Fruit fly (Drosophila melanogaster) whole organism, wandering third instar larva: ENCODE measurements around the gene Ada3.

Source experiments
- Abd-B ChIP-seq: fragments of >200 bp; optimal IDR thresholded peaks from 2 replicates; lab custom pipeline; 2017; ENCODE audit warnings: missing biosample characterization, missing genetic modification characterization
- CG32264 ChIP-seq: fragments of 200-800 bp; sonication (Bioruptor generic); optimal IDR thresholded peaks from 2 replicates; lab custom pipeline; 2016; ENCODE audit warnings: missing biosample characterization, missing genetic modification characterization
- CG9705 ChIP-seq: fragments of 200-800 bp; sonication (Bioruptor generic); optimal IDR thresholded peaks from 2 replicates; lab custom pipeline; 2018; ENCODE audit warnings: missing biosample characterization, mild to moderate bottlenecking, missing genetic modification characterization
- Dfd ChIP-seq: fragments of >200 bp; optimal IDR thresholded peaks from 2 replicates; lab custom pipeline; 2017; ENCODE audit warnings: missing biosample characterization, missing genetic modification characterization
- Dif ChIP-seq: fragments of 200-275, 200-300 bp; sonication (Bioruptor generic); optimal IDR thresholded peaks from 2 replicates; lab custom pipeline; 2018; ENCODE audit warnings: missing biosample characterization, missing genetic modification characterization; ENCODE audit not compliant: partially characterized antibody
- GATAd ChIP-seq: sonication (Bioruptor generic); optimal IDR thresholded peaks from 2 replicates; lab custom pipeline; 2016; ENCODE audit warnings: missing biosample characterization, missing genetic modification characterization
- HLH106 ChIP-seq: fragments of 200-800 bp; optimal IDR thresholded peaks from 3 replicates; lab custom pipeline; 2019; ENCODE audit warnings: missing biosample characterization, mild to moderate bottlenecking, missing genetic modification characterization, moderate library complexity
- Hnf4 ChIP-seq: fragments of 200-800 bp; sonication (Bioruptor generic); optimal IDR thresholded peaks from 2 replicates; lab custom pipeline; 2016; ENCODE audit warnings: missing biosample characterization, mild to moderate bottlenecking, missing genetic modification characterization
- Hr78 ChIP-seq: fragments of >200 bp; optimal IDR thresholded peaks from 2 replicates; lab custom pipeline; 2017; ENCODE audit warnings: missing biosample characterization, missing genetic modification characterization
- Hr83 ChIP-seq: fragments of 200-300 bp; sonication (Bioruptor generic); optimal IDR thresholded peaks from 2 replicates; lab custom pipeline; 2016; ENCODE audit warnings: missing biosample characterization, mild to moderate bottlenecking, missing genetic modification characterization, moderate library complexity; ENCODE audit not compliant: poor library complexity, severe bottlenecking
- Jra ChIP-seq: sonication (Bioruptor generic); optimal IDR thresholded peaks from 2 replicates; lab custom pipeline; 2016; ENCODE audit warnings: missing biosample characterization, missing genetic modification characterization
- Mio ChIP-seq: sonication (Bioruptor generic); optimal IDR thresholded peaks from 2 replicates; lab custom pipeline; 2016; ENCODE audit warnings: missing biosample characterization, missing genetic modification characterization
- Myc ChIP-seq: fragments of >200 bp; optimal IDR thresholded peaks from 2 replicates; lab custom pipeline; 2017
- N ChIP-seq: fragments of >200 bp; optimal IDR thresholded peaks from 2 replicates; lab custom pipeline; 2018; ENCODE audit warnings: missing biosample characterization, missing external identifiers, missing genetic modification characterization
- OdsH ChIP-seq: fragments of 200-800 bp; sonication (Bioruptor generic); optimal IDR thresholded peaks from 2 replicates; lab custom pipeline; 2016; ENCODE audit warnings: missing biosample characterization, mild to moderate bottlenecking, missing genetic modification characterization
- Rel ChIP-seq, 2 experiments: fragments of 200-800 bp; sonication (Bioruptor generic) in 1 of 2; optimal IDR thresholded peaks; 2 replicates in 1 of 2; 3 replicates in 1 of 2; lab custom pipeline; 2016 to 2019; ENCODE audit warnings: mild to moderate bottlenecking in 2 of 2, missing biosample characterization in 2 of 2, missing genetic modification characterization in 2 of 2, moderate library complexity in 1 of 2
- Sp1 ChIP-seq: fragments of 200-800 bp; sonication (Bioruptor generic); optimal IDR thresholded peaks from 3 replicates; lab custom pipeline; 2019; ENCODE audit warnings: missing biosample characterization, mild to moderate bottlenecking, missing genetic modification characterization, moderate library complexity
- Vsx2 ChIP-seq: fragments of 200-300, 225-300 bp; sonication (Bioruptor generic); optimal IDR thresholded peaks from 2 replicates; lab custom pipeline; 2018; ENCODE audit warnings: missing biosample characterization, missing genetic modification characterization; ENCODE audit not compliant: partially characterized antibody
- br ChIP-seq: fragments of 200-800 bp; sonication (Bioruptor generic); optimal IDR thresholded peaks from 2 replicates; lab custom pipeline; 2016; ENCODE audit warnings: missing biosample characterization, missing genetic modification characterization
- brk ChIP-seq: fragments of 200-800 bp; sonication (Bioruptor generic); optimal IDR thresholded peaks from 2 replicates; lab custom pipeline; 2016; ENCODE audit warnings: missing biosample characterization, mild to moderate bottlenecking, missing genetic modification characterization
- dmrt93B ChIP-seq: fragments of 200-800 bp; sonication (Bioruptor generic); optimal IDR thresholded peaks from 2 replicates; lab custom pipeline; 2018; ENCODE audit warnings: missing biosample characterization, mild to moderate bottlenecking, missing genetic modification characterization
- dsf ChIP-seq: sonication (Bioruptor generic); optimal IDR thresholded peaks from 2 replicates; lab custom pipeline; 2016; ENCODE audit warnings: missing biosample characterization, missing genetic modification characterization, borderline replicate concordance
- ey ChIP-seq: fragments of 200-800 bp; sonication (Bioruptor generic); optimal IDR thresholded peaks from 2 replicates; lab custom pipeline; 2016; ENCODE audit warnings: missing biosample characterization, missing genetic modification characterization
- foxo ChIP-seq, 2 experiments: fragments of 200-800 bp; sonication (Bioruptor generic); optimal IDR thresholded peaks; 2 replicates in 1 of 2; 3 replicates in 1 of 2; lab custom pipeline; 2016 to 2017; ENCODE audit warnings: missing biosample characterization in 2 of 2, missing genetic modification characterization in 2 of 2
- fru ChIP-seq: fragments of 200-800 bp; sonication (Bioruptor generic); optimal IDR thresholded peaks from 3 replicates; lab custom pipeline; 2016; ENCODE audit warnings: missing biosample characterization, mild to moderate bottlenecking, missing genetic modification characterization
- h ChIP-seq: fragments of 200-800 bp; sonication (Bioruptor generic); optimal IDR thresholded peaks from 3 replicates; lab custom pipeline; 2016; ENCODE audit warnings: missing biosample characterization, mild to moderate bottlenecking, missing genetic modification characterization
- jim ChIP-seq: fragments of 175-275, 200-325 bp; sonication (Bioruptor generic); optimal IDR thresholded peaks from 2 replicates; lab custom pipeline; 2016; ENCODE audit warnings: missing biosample characterization, mild to moderate bottlenecking, missing genetic modification characterization
- lola ChIP-seq: fragments of >200 bp; optimal IDR thresholded peaks from 2 replicates; lab custom pipeline; 2017; ENCODE audit warnings: missing biosample characterization, missing genetic modification characterization
- pan ChIP-seq: fragments of >200 bp; optimal IDR thresholded peaks from 2 replicates; lab custom pipeline; 2017
- psq ChIP-seq: fragments of 200-800 bp; sonication (Bioruptor generic); optimal IDR thresholded peaks from 3 replicates; lab custom pipeline; 2017; ENCODE audit warnings: missing biosample characterization, mild to moderate bottlenecking, missing genetic modification characterization, moderate library complexity
- rgr ChIP-seq: fragments of 200-800 bp; sonication (Bioruptor generic); optimal IDR thresholded peaks from 3 replicates; lab custom pipeline; 2016; ENCODE audit warnings: missing biosample characterization, mild to moderate bottlenecking, missing genetic modification characterization
- sage ChIP-seq: fragments of 200-800 bp; sonication (Bioruptor generic); optimal IDR thresholded peaks from 2 replicates; lab custom pipeline; 2016; ENCODE audit warnings: missing biosample characterization, mild to moderate bottlenecking, missing genetic modification characterization
- sv ChIP-seq: fragments of 200-800 bp; sonication (Bioruptor generic); optimal IDR thresholded peaks from 3 replicates; lab custom pipeline; 2016; ENCODE audit warnings: missing biosample characterization, missing genetic modification characterization
- tai ChIP-seq: sonication (Bioruptor generic); optimal IDR thresholded peaks from 2 replicates; lab custom pipeline; 2016; ENCODE audit warnings: missing biosample characterization, missing genetic modification characterization
- usp ChIP-seq: fragments of >200 bp; optimal IDR thresholded peaks from 2 replicates; lab custom pipeline; 2017; ENCODE audit warnings: missing biosample characterization, missing genetic modification characterization
- woc ChIP-seq: sonication (Bioruptor generic); optimal IDR thresholded peaks from 2 replicates; lab custom pipeline; 2016; ENCODE audit warnings: missing biosample characterization, mild to moderate bottlenecking, missing genetic modification characterization

Gene Ada3

DNA sequence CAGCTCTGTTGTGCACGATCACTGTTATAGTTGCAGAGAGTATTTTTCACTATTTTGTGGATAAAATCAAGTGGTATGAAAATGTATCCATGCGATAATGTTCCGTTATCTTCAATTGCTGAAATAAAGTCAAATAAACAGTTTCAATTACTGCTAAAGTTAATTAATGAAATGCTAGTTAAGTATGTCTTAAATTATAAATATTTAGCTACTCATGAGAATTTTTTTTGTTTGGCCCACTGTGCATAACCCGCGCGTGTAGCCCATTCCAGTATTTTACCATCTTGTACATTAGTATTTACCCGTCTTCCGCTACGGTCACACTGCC lies at the start of gene Ada3:
TSS of gene Ada3 (plus strand) at position 292 of the 328 bp plus-strand sequence.
- TF ChIP-seq br (GFP tag; lab: Kevin White, UChicago) (peak; percentile 79), rgr (GFP tag; lab: Kevin White, UChicago) (peak; percentile 83), CG32264 (GFP tag; lab: Kevin White, UChicago) (peak; percentile 63), OdsH (peak; percentile 64), Sp1 (GFP tag; lab: Kevin White, UChicago) (peak; percentile 76), foxo (GFP tag; optimal IDR thresholded peaks at IDR 0.05; lab: Kevin White, UChicago) (peak in 1 of 2 experiments; percentile 88), jim (no peak), Hnf4 (GFP tag; lab: Kevin White, UChicago) (peak; percentile 85), dmrt93B (GFP tag; lab: Kevin White, UChicago) (peak; percentile 65), usp (GFP tag; lab: Kevin White, UChicago) (no peak), Dif (GFP tag; lab: Kevin White, UChicago) (no peak), brk (GFP tag; lab: Kevin White, UChicago) (no peak), Hr78 (no peak), Abd-B (GFP tag; lab: Kevin White, UChicago) (no peak), GATAd (GFP tag; lab: Kevin White, UChicago) (peak; percentile 60), sage (GFP tag; lab: Kevin White, UChicago) (peak; percentile 5), dsf (GFP tag; lab: Kevin White, UChicago) (peak; percentile 54), fru (GFP tag; lab: Kevin White, UChicago) (peak; percentile 85), pan (lab: Kevin White, UChicago) (no peak), Hr83 (GFP tag; lab: Kevin White, UChicago) (no peak), HLH106 (peak; percentile 86), psq (GFP tag; lab: Kevin White, UChicago) (peak; percentile 70), ey (peak; percentile 83), Rel (GFP tag; optimal IDR thresholded peaks at IDR 0.05; lab: Kevin White, UChicago) (no peak), Rel (tag; optimal IDR thresholded peaks at IDR 0.05; lab: Kevin White, UChicago) (peak; percentile 56), Jra (GFP tag; lab: Kevin White, UChicago) (peak; percentile 80), sv (GFP tag; lab: Kevin White, UChicago) (peak; percentile 86), Mio (GFP tag; lab: Kevin White, UChicago) (no peak), woc (GFP tag; lab: Kevin White, UChicago) (peak; percentile 83), h (GFP tag; lab: Kevin White, UChicago) (peak; percentile 90), Myc (lab: Kevin White, UChicago) (peak; percentile 15), tai (GFP tag; lab: Kevin White, UChicago) (no peak), CG9705 (GFP tag; lab: Kevin White, UChicago) (peak; percentile 76)

DNA sequence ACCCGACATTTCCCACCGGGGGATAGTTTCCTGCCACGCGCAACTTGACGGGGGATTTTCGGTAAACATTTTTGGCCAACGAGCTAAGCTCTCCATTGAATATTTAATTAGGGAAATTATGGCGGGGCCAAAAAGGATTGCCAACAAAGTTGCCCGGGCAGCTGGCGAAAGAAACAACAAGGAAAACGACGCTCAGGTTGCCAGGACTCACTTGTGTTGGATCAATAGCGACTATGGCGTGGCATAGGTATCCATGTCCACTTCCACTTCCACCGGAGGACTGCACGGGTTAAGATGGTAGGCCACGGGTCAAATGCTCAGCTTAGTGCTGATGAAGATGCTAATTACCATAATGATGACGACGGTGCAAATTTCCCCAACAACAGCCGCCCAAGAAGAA lies 41.9 kb upstream of the Ada3 start, which contains the start of gene CG15373:
TSS of gene CG15373 (plus strand) at position 301 of the 400 bp plus-strand sequence.
- TF ChIP-seq Myc (lab: Kevin White, UChicago) (no peak), Vsx2 (GFP tag; lab: Kevin White, UChicago) (no peak), Mio (GFP tag; lab: Kevin White, UChicago) (no peak), fru (GFP tag; lab: Kevin White, UChicago) (no peak), Dfd (GFP tag; lab: Kevin White, UChicago) (no peak), psq (GFP tag; lab: Kevin White, UChicago) (no peak), br (GFP tag; lab: Kevin White, UChicago) (no peak), Rel (GFP tag; optimal IDR thresholded peaks at IDR 0.05; lab: Kevin White, UChicago) (no peak), Rel (tag; optimal IDR thresholded peaks at IDR 0.05; lab: Kevin White, UChicago) (no peak), CG32264 (GFP tag; lab: Kevin White, UChicago) (no peak), tai (GFP tag; lab: Kevin White, UChicago) (no peak), N (GFP tag; lab: Kevin White, UChicago) (no peak), GATAd (GFP tag; lab: Kevin White, UChicago) (no peak), foxo (GFP tag; optimal IDR thresholded peaks at IDR 0.05; lab: Kevin White, UChicago) (no peak), Dif (GFP tag; lab: Kevin White, UChicago) (no peak), pan (lab: Kevin White, UChicago) (no peak), dsf (GFP tag; lab: Kevin White, UChicago) (no peak), jim (no peak), sage (GFP tag; lab: Kevin White, UChicago) (no peak), lola (GFP tag; lab: Kevin White, UChicago) (no peak)
